Fruit fly (Drosophila melanogaster) whole organism, embryonic: ENCODE measurements around the gene CG33946.

ENCODE experiments used
- Adf1 ChIP-seq: fragments of 200-800 bp; sonication (Bioruptor generic); IDR thresholded peaks from 2 replicates; pipeline ENCODE4 v1.3.6; 2022; ENCODE audit warnings: missing biosample characterization, missing genetic modification characterization
- Atf-2 ChIP-seq: fragments of 200-800 bp; sonication (Bioruptor generic); optimal IDR thresholded peaks from 2 replicates; lab custom pipeline; 2016; ENCODE audit warnings: missing biosample characterization, missing genetic modification characterization
- CG10274 ChIP-seq: fragments of 200-800 bp; sonication (Bioruptor generic); optimal IDR thresholded peaks from 3 replicates; lab custom pipeline; 2017; ENCODE audit warnings: missing biosample characterization, mild to moderate bottlenecking, missing genetic modification characterization
- CG10959 ChIP-seq: fragments of 200-800 bp; sonication (Bioruptor generic); IDR thresholded peaks from 2 replicates; pipeline ENCODE4 v1.3.6; 2022; ENCODE audit warnings: missing biosample characterization, missing genetic modification characterization
- CG12071 ChIP-seq: fragments of 200-800 bp; sonication (Bioruptor generic); optimal IDR thresholded peaks from 3 replicates; lab custom pipeline; 2018; ENCODE audit warnings: missing biosample characterization, mild to moderate bottlenecking, missing genetic modification characterization
- CG13424 ChIP-seq: fragments of 200-800 bp; sonication (Bioruptor generic); optimal IDR thresholded peaks from 2 replicates; lab custom pipeline; 2019; ENCODE audit warnings: missing biosample characterization, mild to moderate bottlenecking, missing genetic modification characterization, moderate library complexity
- CG14667 ChIP-seq: fragments of 200-800 bp; sonication (Bioruptor generic); IDR thresholded peaks from 2 replicates; pipeline ENCODE4 v1.3.6; 2022; ENCODE audit warnings: missing biosample characterization, missing genetic modification characterization
- CG15696 ChIP-seq: fragments of 200-800 bp; sonication (Bioruptor generic); optimal IDR thresholded peaks from 2 replicates; lab custom pipeline; 2019; ENCODE audit warnings: missing biosample characterization, mild to moderate bottlenecking, missing genetic modification characterization, moderate library complexity
- CG16863 ChIP-seq: fragments of 200-800 bp; sonication (Bioruptor generic); optimal IDR thresholded peaks from 3 replicates; lab custom pipeline; 2016; ENCODE audit warnings: missing biosample characterization, missing genetic modification characterization
- CG17359 ChIP-seq: fragments of 200-800 bp; sonication (Bioruptor generic); optimal IDR thresholded peaks from 3 replicates; lab custom pipeline; 2018; ENCODE audit warnings: missing biosample characterization, mild to moderate bottlenecking, missing genetic modification characterization, moderate library complexity
- CG2129 ChIP-seq: fragments of 200-800 bp; sonication (Bioruptor generic); IDR thresholded peaks from 2 replicates; pipeline ENCODE4 v1.3.6; 2022; ENCODE audit warnings: missing biosample characterization, missing genetic modification characterization; ENCODE audit not compliant: partially characterized antibody
- CG30020 ChIP-seq: fragments of 200-800 bp; optimal IDR thresholded peaks from 2 replicates; lab custom pipeline; 2019; ENCODE audit warnings: missing biosample characterization, mild to moderate bottlenecking, missing genetic modification characterization, moderate library complexity
- CG31365 ChIP-seq: fragments of 200-800 bp; sonication (Bioruptor generic); optimal IDR thresholded peaks from 2 replicates; lab custom pipeline; 2018; ENCODE audit warnings: missing biosample characterization, mild to moderate bottlenecking, missing genetic modification characterization
- CG43689 ChIP-seq: fragments of 200-800 bp; sonication (Bioruptor generic); IDR thresholded peaks from 2 replicates; pipeline ENCODE4 v1.3.6; 2022; ENCODE audit warnings: missing biosample characterization, missing genetic modification characterization
- CG4820 ChIP-seq: fragments of 200-800 bp; sonication (Bioruptor generic); optimal IDR thresholded peaks from 3 replicates; lab custom pipeline; 2016; ENCODE audit warnings: missing biosample characterization, missing genetic modification characterization
- CG5245 ChIP-seq: fragments of 200-800 bp; sonication (Bioruptor generic); optimal IDR thresholded peaks from 3 replicates; lab custom pipeline; 2016; ENCODE audit warnings: missing biosample characterization, missing genetic modification characterization
- CG7271 ChIP-seq: fragments of 200-800 bp; sonication (Bioruptor generic); optimal IDR thresholded peaks from 2 replicates; lab custom pipeline; 2018; ENCODE audit warnings: missing biosample characterization, mild to moderate bottlenecking, missing genetic modification characterization, moderate library complexity
- CG8944 ChIP-seq: fragments of 200-800 bp; sonication (Bioruptor generic); optimal IDR thresholded peaks from 3 replicates; lab custom pipeline; 2016; ENCODE audit warnings: missing biosample characterization, missing genetic modification characterization
- Chrac-16 ChIP-seq: fragments of 200-800 bp; sonication (Bioruptor generic); optimal IDR thresholded peaks from 3 replicates; lab custom pipeline; 2016; ENCODE audit warnings: missing biosample characterization, missing genetic modification characterization
- Dek ChIP-seq: fragments of 200-800 bp; sonication (Bioruptor generic); optimal IDR thresholded peaks from 3 replicates; lab custom pipeline; 2019; ENCODE audit warnings: missing biosample characterization, mild to moderate bottlenecking, missing genetic modification characterization, moderate library complexity
- Dip2 ChIP-seq: fragments of 200-800 bp; sonication (Bioruptor generic); IDR thresholded peaks from 2 replicates; pipeline ENCODE4 v1.3.6; 2022; ENCODE audit warnings: missing biosample characterization, missing genetic modification characterization
- Fer3 ChIP-seq: fragments of 200-800 bp; sonication (Bioruptor generic); optimal IDR thresholded peaks from 2 replicates; lab custom pipeline; 2018; ENCODE audit warnings: missing biosample characterization, mild to moderate bottlenecking, missing genetic modification characterization, moderate library complexity
- HHEX ChIP-seq: fragments of 200-800 bp; sonication (Bioruptor generic); optimal IDR thresholded peaks from 3 replicates; lab custom pipeline; 2017; ENCODE audit warnings: missing biosample characterization, mild to moderate bottlenecking, missing genetic modification characterization, missing genetic modification reagents
- HLH4C ChIP-seq: fragments of 200-800 bp; sonication (Bioruptor generic); IDR thresholded peaks from 3 replicates; pipeline ENCODE4 v1.3.6; 2022; ENCODE audit warnings: missing biosample characterization, missing genetic modification characterization; ENCODE audit not compliant: partially characterized antibody
- Hey ChIP-seq: fragments of 200-800 bp; sonication (Bioruptor generic); optimal IDR thresholded peaks from 3 replicates; lab custom pipeline; 2018; ENCODE audit warnings: missing biosample characterization, mild to moderate bottlenecking, missing genetic modification characterization
- Hsf ChIP-seq: fragments of 200-800 bp; sonication (Bioruptor generic); optimal IDR thresholded peaks from 3 replicates; lab custom pipeline; 2016; ENCODE audit warnings: missing biosample characterization, missing genetic modification characterization
- Kr ChIP-seq: fragments of 200-800 bp; sonication (Bioruptor generic); optimal IDR thresholded peaks from 2 replicates; lab custom pipeline; 2017; ENCODE audit warnings: missing biosample characterization, mild to moderate bottlenecking, missing genetic modification characterization
- Lpt ChIP-seq: fragments of >200 bp; optimal IDR thresholded peaks from 2 replicates; lab custom pipeline; 2018; ENCODE audit warnings: missing biosample characterization, missing genetic modification characterization
- Nf-YA ChIP-seq: fragments of 200-800 bp; sonication (Bioruptor generic); IDR thresholded peaks from 2 replicates; pipeline ENCODE4 v1.3.6; 2022; ENCODE audit warnings: missing biosample characterization, missing genetic modification characterization
- Opbp ChIP-seq: fragments of 200-800 bp; sonication (Bioruptor generic); IDR thresholded peaks from 3 replicates; pipeline ENCODE4 v1.3.6; 2022; ENCODE audit warnings: missing biosample characterization, missing genetic modification characterization; ENCODE audit not compliant: partially characterized antibody
- TFAM ChIP-seq: fragments of 200-800 bp; sonication (Bioruptor generic); optimal IDR thresholded peaks from 2 replicates; lab custom pipeline; 2017; ENCODE audit warnings: missing biosample characterization, missing genetic modification characterization, inconsistent platforms
- Trl ChIP-seq, 3 experiments: fragments of >200 bp in 2 of 3; fragments of 200-800 bp in 1 of 3; sonication (Bioruptor generic) in 1 of 3; optimal IDR thresholded peaks; 2 replicates in 1 of 3; 3 replicates in 2 of 3; lab custom pipeline; 2016 to 2017; ENCODE audit warnings: missing biosample characterization in 1 of 3, missing genetic modification characterization in 1 of 3
- cad ChIP-seq: fragments of >200 bp; optimal IDR thresholded peaks from 2 replicates; lab custom pipeline; 2017; ENCODE audit warnings: missing biosample characterization, missing genetic modification characterization
- chinmo ChIP-seq: fragments of 200-800 bp; sonication (Bioruptor generic); IDR thresholded peaks from 4 replicates; pipeline ENCODE4 v1.3.6; 2022; ENCODE audit warnings: missing biosample characterization, missing genetic modification characterization; ENCODE audit not compliant: partially characterized antibody
- chn ChIP-seq: fragments of 200-800 bp; sonication (Bioruptor generic); optimal IDR thresholded peaks from 2 replicates; lab custom pipeline; 2016; ENCODE audit warnings: missing biosample characterization, missing genetic modification characterization
- crp ChIP-seq, 2 experiments: fragments of 200-800 bp; sonication (Bioruptor generic); optimal IDR thresholded peaks; 2 replicates in 1 of 2; 3 replicates in 1 of 2; lab custom pipeline; 2017; ENCODE audit warnings: missing biosample characterization in 2 of 2, missing genetic modification characterization in 2 of 2, mild to moderate bottlenecking in 1 of 2, moderate library complexity in 1 of 2
- danr ChIP-seq: fragments of 200-800 bp; sonication (Bioruptor generic); IDR thresholded peaks from 2 replicates; pipeline ENCODE4 v1.3.6; 2022; ENCODE audit warnings: missing biosample characterization, missing genetic modification characterization
- dmrt11E ChIP-seq: fragments of 200-800 bp; sonication (Bioruptor generic); optimal IDR thresholded peaks from 3 replicates; lab custom pipeline; 2018; ENCODE audit warnings: missing biosample characterization, mild to moderate bottlenecking, missing genetic modification characterization, moderate library complexity
- gcm ChIP-seq: fragments of 200-800 bp; sonication (Bioruptor generic); optimal IDR thresholded peaks from 2 replicates; lab custom pipeline; 2019; ENCODE audit warnings: missing biosample characterization, mild to moderate bottlenecking, missing genetic modification characterization, moderate library complexity
- gro ChIP-seq: fragments of 200-800 bp; sonication (Bioruptor generic); optimal IDR thresholded peaks from 2 replicates; lab custom pipeline; 2016; ENCODE audit warnings: missing biosample characterization, missing genetic modification characterization
- ind ChIP-seq: fragments of 200-800 bp; sonication (Bioruptor generic); optimal IDR thresholded peaks from 3 replicates; lab custom pipeline; 2016; ENCODE audit warnings: missing biosample characterization, missing genetic modification characterization
- kah ChIP-seq: fragments of 200-800 bp; sonication (Bioruptor generic); optimal IDR thresholded peaks from 2 replicates; lab custom pipeline; 2018; ENCODE audit warnings: missing biosample characterization, mild to moderate bottlenecking, missing genetic modification characterization
- lmd ChIP-seq: fragments of 200-800 bp; sonication (Bioruptor generic); IDR thresholded peaks from 2 replicates; pipeline ENCODE4 v1.3.6; 2022; ENCODE audit warnings: missing biosample characterization, missing genetic modification characterization
- nmo ChIP-seq: fragments of 200-800 bp; sonication (Bioruptor generic); optimal IDR thresholded peaks from 2 replicates; lab custom pipeline; 2018; ENCODE audit warnings: missing biosample characterization, mild to moderate bottlenecking, missing genetic modification characterization, moderate library complexity
- oc ChIP-seq: fragments of 200-800 bp; sonication (Bioruptor generic); optimal IDR thresholded peaks from 2 replicates; lab custom pipeline; 2018; ENCODE audit warnings: missing biosample characterization, mild to moderate bottlenecking, missing genetic modification characterization, moderate library complexity
- psq ChIP-seq: fragments of 200-800 bp; sonication (Bioruptor generic); optimal IDR thresholded peaks from 2 replicates; lab custom pipeline; 2017; ENCODE audit warnings: missing biosample characterization, missing genetic modification characterization
- salm ChIP-seq: fragments of 200-800 bp; sonication (Bioruptor generic); optimal IDR thresholded peaks from 2 replicates; lab custom pipeline; 2018; ENCODE audit warnings: missing biosample characterization, mild to moderate bottlenecking, missing genetic modification characterization
- slou ChIP-seq: fragments of 200-800 bp; sonication (Bioruptor generic); optimal IDR thresholded peaks from 3 replicates; lab custom pipeline; 2016; ENCODE audit warnings: missing biosample characterization, missing genetic modification characterization
- stc ChIP-seq: fragments of 200-800 bp; sonication (Bioruptor generic); IDR thresholded peaks from 2 replicates; pipeline ENCODE4 v1.3.6; 2022; ENCODE audit warnings: missing biosample characterization, missing genetic modification characterization
- vvl ChIP-seq: fragments of 200-800 bp; sonication (Bioruptor generic); IDR thresholded peaks from 2 replicates; pipeline ENCODE4 v1.3.6; 2022; ENCODE audit warnings: missing biosample characterization, missing genetic modification characterization
- zen2 ChIP-seq: fragments of 200-800 bp; sonication (Bioruptor generic); IDR thresholded peaks from 3 replicates; pipeline ENCODE4 v1.3.6; 2022; ENCODE audit warnings: missing biosample characterization, missing genetic modification characterization; ENCODE audit not compliant: partially characterized antibody

Gene CG33946

dm6 chr3L:6173826-6174255 is 46.5 kb upstream of the CG33946 start, which contains the start of the genes fmt and CG7376 (continued):
- TF ChIP-seq CG16863 = no peak
- peak; percentile 4 for TF ChIP-seq Chrac-16 (GFP tag; lab: Kevin White, UChicago)
- TF ChIP-seq CG8944 (GFP tag; lab: Kevin White, UChicago) = no peak
- TF ChIP-seq CG13424 (tag; lab: Kevin White, UChicago) = peak; percentile 58
- no peak for TF ChIP-seq Trl (optimal IDR thresholded peaks at IDR 0.05; lab: Kevin White, UChicago)
- TF ChIP-seq Trl (GFP tag; optimal IDR thresholded peaks at IDR 0.05; lab: Kevin White, UChicago) = no peak
- no peak for TF ChIP-seq CG12071 (GFP tag; lab: Kevin White, UChicago)
- no peak for TF ChIP-seq danr (GFP tag; lab: Robert Waterston, UW)
- no peak for TF ChIP-seq slou (GFP tag; lab: Kevin White, UChicago)
- TF ChIP-seq psq (GFP tag; lab: Kevin White, UChicago) = no peak
- no peak for TF ChIP-seq gro (GFP tag; lab: Kevin White, UChicago)
- no peak for TF ChIP-seq Hey (tag; lab: Kevin White, UChicago)
- no peak for TF ChIP-seq Nf-YA
- no peak for TF ChIP-seq Kr (GFP tag; lab: Kevin White, UChicago)
- TF ChIP-seq ind = peak; percentile 31
- TF ChIP-seq CG30020 = peak; percentile 94
- no peak for TF ChIP-seq Dek (tag; lab: Kevin White, UChicago)
- TF ChIP-seq crp (GFP tag; optimal IDR thresholded peaks at IDR 0.05; lab: Kevin White, UChicago) = no peak
- TF ChIP-seq CG7271 (tag; lab: Kevin White, UChicago) = no peak
- TF ChIP-seq salm (tag; lab: Kevin White, UChicago) = no peak
- TF ChIP-seq kah (GFP tag; lab: Kevin White, UChicago) = no peak
- no peak for TF ChIP-seq CG17359 (tag; lab: Kevin White, UChicago)
- no peak for TF ChIP-seq CG10959 (GFP tag; lab: Robert Waterston, UW)
- peak; percentile 75; the same call in 2 of the 4 replicates for TF ChIP-seq chinmo (GFP tag; lab: Robert Waterston, UW)
- TF ChIP-seq CG15696 (tag; lab: Kevin White, UChicago) = peak; percentile 34
- TF ChIP-seq HHEX (GFP tag; lab: Kevin White, UChicago) = no peak
- no peak for TF ChIP-seq CG10274 (GFP tag; lab: Kevin White, UChicago)
- TF ChIP-seq chn (GFP tag; lab: Kevin White, UChicago) = no peak
- no peak for TF ChIP-seq CG5245 (GFP tag; lab: Kevin White, UChicago)
- TF ChIP-seq HLH4C = peak; percentile 95
- no peak for TF ChIP-seq stc (GFP tag; lab: Robert Waterston, UW)
- no peak for TF ChIP-seq CG4820 (GFP tag; lab: Kevin White, UChicago)
- TF ChIP-seq Atf-2 = no peak
- TF ChIP-seq dmrt11E (tag; lab: Kevin White, UChicago) = peak; percentile 33
- peak; percentile 78; the same call in 2 of the 3 replicates for TF ChIP-seq Opbp (GFP tag; lab: Robert Waterston, UW)
- no peak for TF ChIP-seq lmd (GFP tag; lab: Robert Waterston, UW)
- TF ChIP-seq Adf1 (GFP tag; lab: Robert Waterston, UW) = no peak
- no peak for TF ChIP-seq TFAM (GFP tag; lab: Kevin White, UChicago)
- TF ChIP-seq cad = no peak
- no peak for TF ChIP-seq CG14667
- peak; percentile 54; the same call in 1 of the 3 replicates for TF ChIP-seq zen2 (GFP tag; lab: Robert Waterston, UW)
- no peak for TF ChIP-seq CG2129 (GFP tag; lab: Robert Waterston, UW)
- TF ChIP-seq Lpt (GFP tag; lab: Kevin White, UChicago) = no peak
- no peak for TF ChIP-seq Fer3 (tag; lab: Kevin White, UChicago)
- peak; percentile 20 for TF ChIP-seq Hsf (GFP tag; lab: Kevin White, UChicago)
- no peak for TF ChIP-seq CG31365
- TF ChIP-seq gcm = no peak
- no peak for TF ChIP-seq CG43689
- TF ChIP-seq nmo (GFP tag; lab: Kevin White, UChicago) = peak; percentile 80
- TF ChIP-seq Dip2 (GFP tag; lab: Robert Waterston, UW) = no peak
- TF ChIP-seq oc (tag; lab: Kevin White, UChicago) = no peak
- no peak for TF ChIP-seq vvl (GFP tag; lab: Robert Waterston, UW)
